Worm (Caenorhabditis elegans): Measurements from ENCODE around the gene H05C05.4.

The H05C05.4 gene

ce11 chrIII:2947251-2947650 lies 1.2 kb upstream of the H05C05.4 start (continued):
- no peak for TF ChIP-seq fos-1 (tag; optimal IDR thresholded peaks at IDR 0.05)
- peak; percentile 25 to 30 for TF ChIP-seq lsy-2 (tag; optimal IDR thresholded peaks at IDR 0.05)
- no peak for TF ChIP-seq lin-13 (GFP tag; optimal IDR thresholded peaks at IDR 0.05)
- TF ChIP-seq alr-1 (tag; optimal IDR thresholded peaks at IDR 0.05; ENCODE audit: borderline replicate concordance): no peak

- no peak for TF ChIP-seq nhr-12 (tag; optimal IDR thresholded peaks at IDR 0.05)
- no peak for TF ChIP-seq efl-1 (optimal IDR thresholded peaks at IDR 0.05)
- TF ChIP-seq efl-1 (GFP tag; optimal IDR thresholded peaks at IDR 0.05 in 1 of 2): peak in 1 of 2 experiments; percentile 71
Observed at ce11 chrIII:2946626-2947168, 696 bp upstream of the H05C05.4 start, which contains the start of gene H05C05.1. TSS of gene H05C05.1 (plus strand) at chrIII:2947118.

ce11 chrIII:2943995-2944394 lies 2.0 kb downstream of the H05C05.4 start, which contains the start of gene R10F2.6:
TSS of gene R10F2.6 (minus strand) at chrIII:2944095.
- TF ChIP-seq unc-130 (tag; optimal IDR thresholded peaks at IDR 0.05) (no peak), Y116A8C.19 (tag; optimal IDR thresholded peaks at IDR 0.05; ENCODE audit: borderline replicate concordance) (no peak), pax-3 (tag; optimal IDR thresholded peaks at IDR 0.05) (no peak), blmp-1 (tag; optimal IDR thresholded peaks at IDR 0.05) (no peak), swsn-7 (tag; optimal IDR thresholded peaks at IDR 0.05) (no peak), ceh-63 (GFP tag; optimal IDR thresholded peaks at IDR 0.05) (no peak), sup-37 (GFP tag; optimal IDR thresholded peaks at IDR 0.05) (no peak), C04F5.9 (tag; optimal IDR thresholded peaks at IDR 0.05) (no peak), lin-39 (tag; optimal IDR thresholded peaks at IDR 0.05) (no peak), nhr-237 (tag; optimal IDR thresholded peaks at IDR 0.05) (no peak), egl-13 (tag; optimal IDR thresholded peaks at IDR 0.05) (no peak), snu-23 (GFP tag; optimal IDR thresholded peaks at IDR 0.05) (no peak), sox-4 (tag; optimal IDR thresholded peaks at IDR 0.05) (no peak), ama-1 (optimal IDR thresholded peaks at IDR 0.05) (no peak), unc-30 (tag; optimal IDR thresholded peaks at IDR 0.05) (no peak), rnt-1 (tag; optimal IDR thresholded peaks at IDR 0.05) (no peak), mdl-1 (tag; optimal IDR thresholded peaks at IDR 0.05) (no peak)

ce11 chrIII:2941578-2941977 lies 4.4 kb downstream of the H05C05.4 start:
- no peak for TF ChIP-seq fos-1 (tag; optimal IDR thresholded peaks at IDR 0.05)
- no peak for TF ChIP-seq irx-1 (tag; optimal IDR thresholded peaks at IDR 0.05)
- no peak for TF ChIP-seq nhr-12 (tag; optimal IDR thresholded peaks at IDR 0.05)
- no peak for TF ChIP-seq ceh-90 (tag; optimal IDR thresholded peaks at IDR 0.05)
- TF ChIP-seq efl-1 (optimal IDR thresholded peaks at IDR 0.05): no peak
- TF ChIP-seq efl-1 (GFP tag; optimal IDR thresholded peaks at IDR 0.05 in 1 of 2): peak in 1 of 2 experiments; percentile 3
- TF ChIP-seq snu-23 (GFP tag; optimal IDR thresholded peaks at IDR 0.05): no peak
- no peak for TF ChIP-seq ama-1 (optimal IDR thresholded peaks at IDR 0.05)
- no peak for TF ChIP-seq jun-1 (tag; optimal IDR thresholded peaks at IDR 0.05)
- no peak for TF ChIP-seq elt-2 (tag; optimal IDR thresholded peaks at IDR 0.05)

ce11 chrIII:2937780-2938179 lies 8.2 kb downstream of the H05C05.4 start:
- TF ChIP-seq nhr-71 (tag; optimal IDR thresholded peaks at IDR 0.05): no peak
- TF ChIP-seq ama-1 (optimal IDR thresholded peaks at IDR 0.05): no peak
- TF ChIP-seq fkh-8 (tag; optimal IDR thresholded peaks at IDR 0.05): no peak
- TF ChIP-seq nhr-85 (tag): no peak
- no peak for TF ChIP-seq ces-1 (GFP tag; optimal IDR thresholded peaks at IDR 0.05)
- TF ChIP-seq elt-3 (tag; optimal IDR thresholded peaks at IDR 0.05): no peak
- no peak for TF ChIP-seq lin-14 (GFP tag; optimal IDR thresholded peaks at IDR 0.05)
- no peak for TF ChIP-seq ets-5 (GFP tag; IDR thresholded peaks at IDR 0.05)
- TF ChIP-seq swsn-7 (tag; optimal IDR thresholded peaks at IDR 0.05): no peak
- no peak for TF ChIP-seq mab-9 (GFP tag; IDR thresholded peaks at IDR 0.05)
- TF ChIP-seq unc-98 (GFP tag; IDR thresholded peaks at IDR 0.05): no peak
